Worm (Caenorhabditis elegans) whole organism, young adult: ENCODE data around the gene F53B1.9.

Experiments
- B0019.2 ChIP-seq: fragments of 200-800 bp; sonication (Bioruptor generic); conservative IDR thresholded peaks from 2 replicates; pipeline ENCODE4 v1.3.6; 2022; ENCODE audit warnings: missing genetic modification reagents, missing genetic modification characterization, missing compliant biosample characterization
- B0336.3 ChIP-seq: fragments of 200-800 bp; sonication (Bioruptor generic); IDR thresholded peaks from 2 replicates; pipeline ENCODE4 v1.3.6; 2022; ENCODE audit warnings: missing genetic modification characterization, missing compliant biosample characterization
- C17E4.6 ChIP-seq: fragments of 200-800 bp; sonication (Bioruptor generic); IDR thresholded peaks from 2 replicates; pipeline ENCODE4 v1.3.6; 2022; ENCODE audit warnings: missing genetic modification reagents, missing genetic modification characterization, missing compliant biosample characterization
- F10E7.11 ChIP-seq: sonication (generic microtip); optimal IDR thresholded peaks from 2 replicates; lab custom pipeline; 2017; ENCODE audit warnings: mild to moderate bottlenecking, missing genetic modification characterization, moderate library complexity, missing compliant biosample characterization
- F33H1.4 ChIP-seq: fragments of 200-800 bp; sonication (Bioruptor generic); IDR thresholded peaks from 2 replicates; pipeline ENCODE4 v1.3.6; 2022; ENCODE audit warnings: missing genetic modification reagents, missing genetic modification characterization, missing compliant biosample characterization
- F37B4.10 ChIP-seq: fragments of 200-800 bp; sonication (Bioruptor generic); IDR thresholded peaks from 2 replicates; pipeline ENCODE4 v1.3.6; 2022; ENCODE audit warnings: missing genetic modification characterization, missing compliant biosample characterization
- F52B5.7 ChIP-seq: sonication (generic microtip); optimal IDR thresholded peaks from 2 replicates; lab custom pipeline; 2016; ENCODE audit warnings: mild to moderate bottlenecking, missing genetic modification characterization, missing compliant biosample characterization
- T26A5.8 ChIP-seq: sonication (generic microtip); optimal IDR thresholded peaks from 2 replicates; lab custom pipeline; 2016; ENCODE audit warnings: missing genetic modification characterization, missing compliant biosample characterization
- Y79H2A.3 ChIP-seq: fragments of 200-800 bp; sonication (Bioruptor generic); conservative IDR thresholded peaks from 2 replicates; pipeline ENCODE4 v1.3.6; 2022; ENCODE audit warnings: missing genetic modification reagents, missing genetic modification characterization, missing compliant biosample characterization
- ZK185.1 ChIP-seq: sonication (generic microtip); optimal IDR thresholded peaks from 2 replicates; lab custom pipeline; 2016; ENCODE audit warnings: mild to moderate bottlenecking, missing genetic modification characterization, missing compliant biosample characterization; ENCODE audit not compliant: poor library complexity, severe bottlenecking
- akir-1 ChIP-seq: fragments of 200-800 bp; sonication (Bioruptor generic); optimal IDR thresholded peaks from 2 replicates; lab custom pipeline; 2018; ENCODE audit warnings: mild to moderate bottlenecking, missing genetic modification characterization, moderate library complexity, missing compliant biosample characterization
- aptf-2 ChIP-seq: fragments of 200-800 bp; sonication (Bioruptor generic); conservative IDR thresholded peaks from 2 replicates; pipeline ENCODE4 v1.3.6; 2022; ENCODE audit warnings: missing genetic modification reagents, missing genetic modification characterization, missing compliant biosample characterization
- aptf-3 ChIP-seq: fragments of 200-800 bp; sonication (Bioruptor generic); IDR thresholded peaks from 2 replicates; pipeline ENCODE4 v1.3.6; 2022; ENCODE audit warnings: missing genetic modification characterization, missing compliant biosample characterization
- ccch-3 ChIP-seq: fragments of 200-800 bp; sonication (Bioruptor generic); optimal IDR thresholded peaks from 2 replicates; lab custom pipeline; 2018; ENCODE audit warnings: mild to moderate bottlenecking, missing genetic modification characterization, missing compliant biosample characterization
- ceh-40 ChIP-seq: fragments of 200-800 bp; sonication (Bioruptor generic); IDR thresholded peaks from 2 replicates; pipeline ENCODE4 v1.3.6; 2022; ENCODE audit warnings: missing genetic modification characterization, missing compliant biosample characterization
- chd-7 ChIP-seq: sonication (generic microtip); optimal IDR thresholded peaks from 2 replicates; lab custom pipeline; 2016; ENCODE audit warnings: mild to moderate bottlenecking, missing genetic modification characterization, moderate library complexity, missing compliant biosample characterization
- egl-44 ChIP-seq: fragments of 200-800 bp; sonication (Bioruptor generic); IDR thresholded peaks from 2 replicates; pipeline ENCODE4 v1.3.6; 2022; ENCODE audit warnings: missing genetic modification reagents, missing genetic modification characterization, missing compliant biosample characterization
- ekl-4 ChIP-seq: fragments of 200-800 bp; sonication (Bioruptor generic); IDR thresholded peaks from 2 replicates; pipeline ENCODE4 v1.3.6; 2022; ENCODE audit warnings: missing genetic modification reagents, missing genetic modification characterization, missing compliant biosample characterization
- ets-4 ChIP-seq: fragments of 200-800 bp; sonication (Bioruptor generic); optimal IDR thresholded peaks from 2 replicates; lab custom pipeline; 2018; ENCODE audit warnings: mild to moderate bottlenecking, missing genetic modification characterization, missing compliant biosample characterization
- fkh-3 ChIP-seq: sonication (generic microtip); optimal IDR thresholded peaks from 2 replicates; lab custom pipeline; 2016; ENCODE audit warnings: mild to moderate bottlenecking, missing genetic modification characterization, missing compliant biosample characterization
- gei-17 ChIP-seq: fragments of 200-800 bp; sonication (Bioruptor generic); optimal IDR thresholded peaks from 2 replicates; lab custom pipeline; 2018; ENCODE audit warnings: mild to moderate bottlenecking, missing genetic modification characterization, missing compliant biosample characterization
- him-1 ChIP-seq: sonication (generic microtip); optimal IDR thresholded peaks from 2 replicates; lab custom pipeline; 2016; ENCODE audit warnings: missing genotype, missing genetic modification reagents, missing genetic modification characterization, missing compliant biosample characterization
- let-526 ChIP-seq: fragments of 200-800 bp; sonication (Bioruptor generic); IDR thresholded peaks from 2 replicates; pipeline ENCODE4 v1.3.6; 2022; ENCODE audit warnings: missing genetic modification reagents, missing genetic modification characterization, missing compliant biosample characterization
- lsl-1 ChIP-seq: fragments of 200-800 bp; sonication (Bioruptor generic); optimal IDR thresholded peaks from 2 replicates; lab custom pipeline; 2018; ENCODE audit warnings: mild to moderate bottlenecking, missing genetic modification characterization, moderate library complexity, missing compliant biosample characterization
- mel-28 ChIP-seq: sonication (generic microtip); optimal IDR thresholded peaks from 2 replicates; lab custom pipeline; 2016; ENCODE audit warnings: borderline replicate concordance, mild to moderate bottlenecking, missing genetic modification characterization, missing compliant biosample characterization
- nfya-2 ChIP-seq: fragments of 200-800 bp; sonication (Bioruptor generic); IDR thresholded peaks from 2 replicates; pipeline ENCODE4 v1.3.6; 2022; ENCODE audit warnings: missing genetic modification reagents, missing genetic modification characterization, missing compliant biosample characterization
- nhr-90 ChIP-seq: sonication (generic microtip); optimal IDR thresholded peaks from 2 replicates; lab custom pipeline; 2016; ENCODE audit warnings: missing genotype, mild to moderate bottlenecking, missing genetic modification characterization, missing compliant biosample characterization
- rec-8 ChIP-seq, 2 experiments: sonication (generic microtip); optimal IDR thresholded peaks; 2 replicates each; lab custom pipeline; 2016; ENCODE audit warnings: mild to moderate bottlenecking in 2 of 2, missing genetic modification characterization in 2 of 2, missing genetic modification reagents in 2 of 2, missing genotype in 2 of 2, missing biosample characterization in 1 of 2, missing compliant biosample characterization in 1 of 2, moderate library complexity in 1 of 2
- repo-1 ChIP-seq: sonication (generic microtip); optimal IDR thresholded peaks from 2 replicates; lab custom pipeline; 2017; ENCODE audit warnings: mild to moderate bottlenecking, missing genetic modification characterization, missing compliant biosample characterization
- sdz-38 ChIP-seq: sonication (generic microtip); optimal IDR thresholded peaks from 2 replicates; lab custom pipeline; 2016; ENCODE audit warnings: missing genotype, missing genetic modification characterization, missing compliant biosample characterization
- snpc-1.3 ChIP-seq: sonication (generic microtip); optimal IDR thresholded peaks from 2 replicates; lab custom pipeline; 2017; ENCODE audit warnings: missing genetic modification characterization, mild to moderate bottlenecking, missing compliant biosample characterization, antibody characterized with exemption, moderate library complexity, missing genotype, missing genetic modification reagents; ENCODE audit not compliant: insufficient read depth
- tbx-9 ChIP-seq: sonication (generic microtip); optimal IDR thresholded peaks from 2 replicates; lab custom pipeline; 2016; ENCODE audit warnings: borderline replicate concordance, missing genetic modification characterization, inconsistent platforms, missing compliant biosample characterization
- tlf-1 ChIP-seq: fragments of 200-800 bp; sonication (Bioruptor generic); optimal IDR thresholded peaks from 2 replicates; lab custom pipeline; 2018; ENCODE audit warnings: mild to moderate bottlenecking, missing genetic modification characterization, missing compliant biosample characterization
- xnd-1 ChIP-seq: sonication (generic microtip); optimal IDR thresholded peaks from 2 replicates; lab custom pipeline; 2016; ENCODE audit warnings: missing genotype, missing genetic modification reagents, missing genetic modification characterization, missing compliant biosample characterization
- ztf-3 ChIP-seq: fragments of 200-800 bp; sonication (Bioruptor generic); optimal IDR thresholded peaks from 2 replicates; lab custom pipeline; 2018; ENCODE audit warnings: mild to moderate bottlenecking, missing genetic modification characterization, missing compliant biosample characterization

The F53B1.9 gene

DNA sequence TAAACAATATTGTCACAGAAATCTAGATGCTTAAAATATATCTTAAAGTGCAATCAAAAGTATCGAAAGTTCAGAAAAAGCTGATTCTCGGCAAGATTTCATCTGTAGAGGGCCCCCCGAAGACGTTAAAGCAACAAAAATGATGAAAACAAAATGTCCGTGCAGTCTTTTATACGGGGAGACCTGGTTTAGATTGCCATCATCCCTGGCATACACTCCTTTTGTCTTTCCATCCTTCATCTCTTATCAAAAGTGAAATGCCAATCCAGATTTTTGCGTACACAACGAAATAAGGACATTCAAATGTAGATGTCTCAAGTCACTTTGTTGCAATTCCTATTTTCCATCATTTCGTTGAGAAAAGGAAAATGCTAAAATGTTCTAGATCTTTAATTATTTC lies 17.5 kb downstream of the F53B1.9 start:
- no peak for TF ChIP-seq him-1 (tag; lab: Kevin White, UChicago)
- no peak for TF ChIP-seq aptf-3 (GFP tag; lab: Robert Waterston, UW)
- TF ChIP-seq tbx-9 = no peak
- TF ChIP-seq nhr-90 = no peak
- TF ChIP-seq chd-7 (tag; lab: Kevin White, UChicago) = no peak
- TF ChIP-seq C17E4.6 (GFP tag; lab: Robert Waterston, UW) = no peak
- TF ChIP-seq B0019.2 (GFP tag; lab: Robert Waterston, UW) = no peak
- TF ChIP-seq aptf-2 (GFP tag; lab: Robert Waterston, UW) = no peak
- no peak for TF ChIP-seq F33H1.4
- no peak for TF ChIP-seq fkh-3
- no peak for TF ChIP-seq gei-17 (GFP tag; lab: Kevin White, UChicago)
- no peak for TF ChIP-seq ekl-4 (GFP tag; lab: Robert Waterston, UW)
- no peak for TF ChIP-seq Y79H2A.3
- no peak for TF ChIP-seq sdz-38 (tag; lab: Kevin White, UChicago)
- TF ChIP-seq F37B4.10 (GFP tag; lab: Robert Waterston, UW) = no peak

- TF ChIP-seq nhr-90 (no peak), F52B5.7 (tag; lab: Kevin White, UChicago) (no peak), tlf-1 (GFP tag; lab: Kevin White, UChicago) (no peak), F10E7.11 (tag; lab: Kevin White, UChicago) (no peak), nfya-2 (no peak), T26A5.8 (tag; lab: Kevin White, UChicago) (no peak), lsl-1 (no peak), fkh-3 (no peak), ztf-3 (GFP tag; lab: Kevin White, UChicago) (no peak)
Measured at ce11 chrX:2113004-2113403, 18.6 kb downstream of the F53B1.9 start, which contains the start of gene bus-5. Gene bus-5 (minus strand): TSS chrX:2113104.

DNA sequence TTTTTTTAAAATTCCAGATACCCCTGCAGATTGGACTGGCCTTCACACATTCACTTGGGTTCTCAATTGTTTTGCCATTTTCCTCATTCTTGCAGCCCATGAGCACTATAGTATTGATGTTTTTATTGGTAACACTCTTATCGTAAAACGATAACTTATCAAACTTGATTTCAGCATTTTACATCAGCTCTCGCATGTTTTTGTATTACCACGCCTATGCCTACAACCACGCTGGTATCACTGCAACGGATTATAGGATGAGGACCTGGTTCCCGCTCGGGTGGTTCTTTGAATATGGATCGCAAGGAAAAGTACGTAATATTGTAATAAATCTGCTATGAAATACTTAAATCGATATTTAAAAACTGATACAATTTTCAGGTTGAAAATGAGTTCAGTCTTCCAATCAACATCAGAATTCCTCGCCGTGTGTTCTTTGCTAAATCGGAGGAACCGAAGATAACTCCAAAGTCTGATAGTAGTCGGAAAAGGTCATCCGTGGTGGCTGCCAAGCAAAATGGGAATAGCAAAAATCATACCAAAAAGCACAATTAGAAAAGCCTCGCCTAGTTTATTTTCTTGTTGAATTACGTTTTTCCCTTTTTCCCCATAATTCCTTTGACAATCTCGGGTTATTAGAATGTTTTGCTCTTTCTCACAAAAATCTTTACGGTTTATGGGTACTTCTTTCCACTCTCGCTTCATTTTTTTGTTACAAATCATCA lies 20.9 kb downstream of the F53B1.9 start:
- no peak for TF ChIP-seq let-526 (GFP tag; lab: Robert Waterston, UW)
- TF ChIP-seq egl-44 (GFP tag; lab: Robert Waterston, UW) = no peak
- no peak for TF ChIP-seq ets-4 (GFP tag; lab: Kevin White, UChicago)
- TF ChIP-seq mel-28 (tag; lab: Kevin White, UChicago) = no peak
- TF ChIP-seq snpc-1.3 = no peak
- TF ChIP-seq fkh-3 = no peak
- no peak for TF ChIP-seq rec-8 (tag; optimal IDR thresholded peaks at IDR 0.05; lab: Kevin White, UChicago)
- no peak for TF ChIP-seq xnd-1 (tag; lab: Kevin White, UChicago)
- no peak for TF ChIP-seq nhr-90
- TF ChIP-seq ccch-3 (GFP tag; lab: Kevin White, UChicago) = no peak
- TF ChIP-seq aptf-2 (GFP tag; lab: Robert Waterston, UW) = no peak
- TF ChIP-seq B0336.3 (GFP tag; lab: Robert Waterston, UW) = no peak
- no peak for TF ChIP-seq repo-1 (tag; lab: Kevin White, UChicago)
- no peak for TF ChIP-seq ceh-40
- no peak for TF ChIP-seq ZK185.1 (tag; lab: Kevin White, UChicago)
- TF ChIP-seq akir-1 (GFP tag; lab: Kevin White, UChicago) = no peak
